Worm (Caenorhabditis elegans) whole organism, young adult: ENCODE data around the gene F14H3.5.

Experiments used
- D2030.7 ChIP-seq: fragments of 200-800 bp; sonication (Bioruptor generic); IDR thresholded peaks from 2 replicates; pipeline ENCODE4 v1.3.6; 2022; ENCODE audit warnings: missing genetic modification reagents, missing genetic modification characterization, missing compliant biosample characterization
- F10E7.11 ChIP-seq: sonication (generic microtip); optimal IDR thresholded peaks from 2 replicates; lab custom pipeline; 2017; ENCODE audit warnings: mild to moderate bottlenecking, missing genetic modification characterization, moderate library complexity, missing compliant biosample characterization
- F23B12.7 ChIP-seq: sonication (generic microtip); optimal IDR thresholded peaks from 2 replicates; lab custom pipeline; 2017; ENCODE audit warnings: missing genetic modification characterization, mild to moderate bottlenecking, missing compliant biosample characterization, antibody characterized with exemption, moderate library complexity; ENCODE audit not compliant: insufficient read depth
- F37B4.10 ChIP-seq: fragments of 200-800 bp; sonication (Bioruptor generic); IDR thresholded peaks from 2 replicates; pipeline ENCODE4 v1.3.6; 2022; ENCODE audit warnings: missing genetic modification characterization, missing compliant biosample characterization
- F55B11.4 ChIP-seq: sonication (generic microtip); optimal IDR thresholded peaks from 2 replicates; lab custom pipeline; 2016; ENCODE audit warnings: missing compliant biosample characterization, missing genetic modification characterization, borderline replicate concordance; ENCODE audit not compliant: insufficient read depth
- T07F8.4 ChIP-seq: sonication (generic microtip); optimal IDR thresholded peaks from 2 replicates; lab custom pipeline; 2016; ENCODE audit warnings: mild to moderate bottlenecking, missing genetic modification characterization, moderate library complexity, missing compliant biosample characterization
- atf-7 ChIP-seq: sonication (generic microtip); optimal IDR thresholded peaks from 2 replicates; lab custom pipeline; 2017; ENCODE audit warnings: mild to moderate bottlenecking, missing genetic modification characterization, missing compliant biosample characterization
- ccch-3 ChIP-seq: fragments of 200-800 bp; sonication (Bioruptor generic); optimal IDR thresholded peaks from 2 replicates; lab custom pipeline; 2018; ENCODE audit warnings: mild to moderate bottlenecking, missing genetic modification characterization, missing compliant biosample characterization
- ceh-100 ChIP-seq: fragments of 200-800 bp; sonication (Bioruptor generic); IDR thresholded peaks from 2 replicates; pipeline ENCODE4 v1.3.6; 2022; ENCODE audit warnings: missing genetic modification reagents, missing genetic modification characterization, missing compliant biosample characterization
- ceh-27 ChIP-seq: fragments of 200-800 bp; sonication (Bioruptor generic); optimal IDR thresholded peaks from 2 replicates; lab custom pipeline; 2018; ENCODE audit warnings: mild to moderate bottlenecking, missing genetic modification characterization, moderate library complexity, missing compliant biosample characterization
- ceh-40 ChIP-seq: fragments of 200-800 bp; sonication (Bioruptor generic); IDR thresholded peaks from 2 replicates; pipeline ENCODE4 v1.3.6; 2022; ENCODE audit warnings: missing genetic modification characterization, missing compliant biosample characterization
- ceh-58 ChIP-seq: fragments of 200-800 bp; sonication (Bioruptor generic); IDR thresholded peaks from 2 replicates; pipeline ENCODE4 v1.3.6; 2022; ENCODE audit warnings: missing genetic modification characterization, missing compliant biosample characterization
- ceh-79 ChIP-seq: sonication (generic microtip); optimal IDR thresholded peaks from 2 replicates; lab custom pipeline; 2017; ENCODE audit warnings: mild to moderate bottlenecking, missing genetic modification characterization, missing compliant biosample characterization
- ceh-91 ChIP-seq: fragments of 200-800 bp; sonication (Bioruptor generic); IDR thresholded peaks from 2 replicates; pipeline ENCODE4 v1.3.6; 2022; ENCODE audit warnings: missing genetic modification reagents, missing genetic modification characterization, missing compliant biosample characterization
- dox-1 ChIP-seq: fragments of 200-800 bp; sonication (Bioruptor generic); IDR thresholded peaks from 2 replicates; pipeline ENCODE4 v1.3.6; 2022; ENCODE audit warnings: missing genetic modification reagents, missing genetic modification characterization, missing compliant biosample characterization
- dpl-1 ChIP-seq: fragments of 150-350 bp; optimal IDR thresholded peaks from 2 replicates; lab custom pipeline; 2014; ENCODE audit warnings: missing biosample characterization, missing genetic modification reagents, missing genetic modification characterization
- egl-44 ChIP-seq: fragments of 200-800 bp; sonication (Bioruptor generic); IDR thresholded peaks from 2 replicates; pipeline ENCODE4 v1.3.6; 2022; ENCODE audit warnings: missing genetic modification reagents, missing genetic modification characterization, missing compliant biosample characterization
- fkh-3 ChIP-seq: sonication (generic microtip); optimal IDR thresholded peaks from 2 replicates; lab custom pipeline; 2016; ENCODE audit warnings: mild to moderate bottlenecking, missing genetic modification characterization, missing compliant biosample characterization
- gei-17 ChIP-seq: fragments of 200-800 bp; sonication (Bioruptor generic); optimal IDR thresholded peaks from 2 replicates; lab custom pipeline; 2018; ENCODE audit warnings: mild to moderate bottlenecking, missing genetic modification characterization, missing compliant biosample characterization
- hmg-1.2 ChIP-seq: fragments of 200-800 bp; sonication (Bioruptor generic); IDR thresholded peaks from 2 replicates; pipeline ENCODE4 v1.3.6; 2022; ENCODE audit warnings: missing genetic modification reagents, missing genetic modification characterization, missing compliant biosample characterization
- lir-1 ChIP-seq: fragments of 200-800 bp; sonication (Bioruptor generic); conservative IDR thresholded peaks from 2 replicates; pipeline ENCODE4 v1.3.6; 2022; ENCODE audit warnings: missing genetic modification reagents, missing genetic modification characterization, missing compliant biosample characterization
- madf-3 ChIP-seq: fragments of 200-800 bp; sonication (Bioruptor generic); IDR thresholded peaks from 2 replicates; pipeline ENCODE4 v1.3.6; 2022; ENCODE audit warnings: missing genetic modification reagents, missing genetic modification characterization, missing compliant biosample characterization
- madf-6 ChIP-seq: fragments of 200-800 bp; sonication (Bioruptor generic); IDR thresholded peaks from 2 replicates; pipeline ENCODE4 v1.3.6; 2022; ENCODE audit warnings: missing genetic modification reagents, missing genetic modification characterization, missing compliant biosample characterization
- nfya-1 ChIP-seq: sonication (generic microtip); optimal IDR thresholded peaks from 2 replicates; lab custom pipeline; 2017; ENCODE audit warnings: antibody characterized with exemption, missing compliant biosample characterization, missing genetic modification characterization, borderline replicate concordance; ENCODE audit not compliant: insufficient read depth
- nfya-2 ChIP-seq: fragments of 200-800 bp; sonication (Bioruptor generic); IDR thresholded peaks from 2 replicates; pipeline ENCODE4 v1.3.6; 2022; ENCODE audit warnings: missing genetic modification reagents, missing genetic modification characterization, missing compliant biosample characterization
- nhr-120 ChIP-seq: fragments of 200-800 bp; sonication (Bioruptor generic); IDR thresholded peaks from 2 replicates; pipeline ENCODE4 v1.3.6; 2022; ENCODE audit warnings: missing genetic modification characterization, missing compliant biosample characterization
- nhr-80 ChIP-seq: sonication (generic microtip); optimal IDR thresholded peaks from 2 replicates; lab custom pipeline; 2016; ENCODE audit warnings: missing genetic modification characterization, missing compliant biosample characterization
- pha-4 ChIP-seq: fragments of 150-350 bp; sonication (generic microtip); optimal IDR thresholded peaks from 2 replicates; lab custom pipeline; 2014; ENCODE audit warnings: missing biosample characterization, missing genetic modification reagents, missing genetic modification characterization
- rec-8 ChIP-seq, 2 experiments: sonication (generic microtip); optimal IDR thresholded peaks; 2 replicates each; lab custom pipeline; 2016; ENCODE audit warnings: mild to moderate bottlenecking in 2 of 2, missing genetic modification characterization in 2 of 2, missing genetic modification reagents in 2 of 2, missing genotype in 2 of 2, missing biosample characterization in 1 of 2, missing compliant biosample characterization in 1 of 2, moderate library complexity in 1 of 2
- sdz-38 ChIP-seq: sonication (generic microtip); optimal IDR thresholded peaks from 2 replicates; lab custom pipeline; 2016; ENCODE audit warnings: missing genotype, missing genetic modification characterization, missing compliant biosample characterization
- snpc-1.1 ChIP-seq: sonication (generic microtip); optimal IDR thresholded peaks from 2 replicates; lab custom pipeline; 2017; ENCODE audit warnings: missing genetic modification characterization, mild to moderate bottlenecking, missing compliant biosample characterization, antibody characterized with exemption, moderate library complexity, missing genotype, missing genetic modification reagents; ENCODE audit not compliant: insufficient read depth
- sptf-2 ChIP-seq: fragments of 200-800 bp; sonication (Bioruptor generic); optimal IDR thresholded peaks from 2 replicates; lab custom pipeline; 2018; ENCODE audit warnings: mild to moderate bottlenecking, missing genetic modification characterization, missing compliant biosample characterization
- unc-130 ChIP-seq: sonication (generic microtip); optimal IDR thresholded peaks from 2 replicates; lab custom pipeline; 2016; ENCODE audit warnings: missing genetic modification reagents, missing genetic modification characterization, missing compliant biosample characterization
- xnd-1 ChIP-seq: sonication (generic microtip); optimal IDR thresholded peaks from 2 replicates; lab custom pipeline; 2016; ENCODE audit warnings: missing genotype, missing genetic modification reagents, missing genetic modification characterization, missing compliant biosample characterization
- ztf-25 ChIP-seq: fragments of 200-800 bp; sonication (Bioruptor generic); IDR thresholded peaks from 2 replicates; pipeline ENCODE4 v1.3.6; 2022; ENCODE audit warnings: missing genetic modification reagents, missing genetic modification characterization, missing compliant biosample characterization
- ztf-6 ChIP-seq: fragments of 200-800 bp; sonication (Bioruptor generic); IDR thresholded peaks from 2 replicates; pipeline ENCODE4 v1.3.6; 2022; ENCODE audit warnings: missing genetic modification reagents, missing genetic modification characterization, missing compliant biosample characterization

Gene F14H3.5

DNA sequence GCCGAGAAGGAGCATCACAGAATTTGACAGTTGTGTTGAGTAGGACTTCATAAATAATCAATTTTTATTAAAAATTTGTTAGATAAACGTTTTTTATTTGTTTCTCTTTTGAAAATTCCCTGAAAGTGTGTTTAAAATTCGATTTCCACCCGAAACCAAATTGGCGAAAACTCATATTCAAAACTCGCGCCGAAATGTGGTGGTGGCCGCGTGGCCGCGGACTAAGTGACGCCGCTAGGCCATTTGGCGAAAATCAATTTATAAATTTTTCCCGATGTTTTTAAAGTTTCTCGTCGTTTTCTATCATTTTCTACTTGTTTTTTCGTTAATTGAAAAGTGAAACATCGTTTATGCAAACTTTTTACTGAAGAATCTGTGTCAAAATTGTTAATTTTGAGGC, 34.3 kb downstream of the F14H3.5 start (continued):
- no peak for TF ChIP-seq unc-130 (GFP tag; lab: Kevin White, UChicago)
- no peak for TF ChIP-seq D2030.7 (GFP tag; lab: Robert Waterston, UW)
- TF ChIP-seq ztf-25, result no peak
- TF ChIP-seq rec-8 (tag; optimal IDR thresholded peaks at IDR 0.05; lab: Kevin White, UChicago), result no peak
- no peak for TF ChIP-seq nhr-120 (GFP tag; lab: Robert Waterston, UW)
- no peak for TF ChIP-seq T07F8.4 (tag; lab: Kevin White, UChicago)
- TF ChIP-seq ceh-58 (GFP tag; lab: Robert Waterston, UW), result no peak
- no peak for TF ChIP-seq ceh-79 (tag; lab: Kevin White, UChicago)
- TF ChIP-seq nfya-2, result no peak

DNA sequence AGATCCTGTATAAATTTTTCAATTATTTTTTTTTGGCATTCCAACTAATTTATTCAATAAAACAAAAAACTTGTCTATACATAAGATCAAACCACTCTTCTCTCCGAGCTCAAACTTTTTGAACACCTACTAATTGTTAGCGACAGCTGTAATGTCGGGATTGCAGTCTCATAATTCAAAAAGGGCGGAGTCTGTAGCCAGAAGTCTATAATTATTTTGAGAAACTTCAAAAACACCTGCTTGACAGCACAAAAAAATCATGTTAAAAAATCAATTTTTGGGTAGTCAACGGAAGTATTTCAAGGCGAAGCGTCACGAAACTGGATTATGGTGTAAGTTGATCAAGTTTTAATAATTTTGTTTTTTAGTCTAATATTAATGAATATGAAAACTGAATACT, 36.8 kb downstream of the F14H3.5 start, which contains the start of gene srx-44:
srx-44 (plus strand) TSS at position 301 of the 400 bp plus-strand sequence.
- TF ChIP-seq xnd-1 (tag; lab: Kevin White, UChicago) (no peak), nfya-1 (tag; lab: Kevin White, UChicago) (no peak), dox-1 (no peak), ceh-91 (GFP tag; lab: Robert Waterston, UW) (no peak), madf-6 (no peak), egl-44 (GFP tag; lab: Robert Waterston, UW) (no peak), rec-8 (tag; optimal IDR thresholded peaks at IDR 0.05; lab: Kevin White, UChicago) (no peak), atf-7 (tag; lab: Kevin White, UChicago) (no peak), sdz-38 (tag; lab: Kevin White, UChicago) (no peak), pha-4 (tag; lab: Kevin White, UChicago) (no peak), ccch-3 (GFP tag; lab: Kevin White, UChicago) (no peak), F23B12.7 (tag; lab: Kevin White, UChicago) (no peak), F55B11.4 (no peak), dpl-1 (no peak), hmg-1.2 (GFP tag; lab: Robert Waterston, UW) (no peak), madf-3 (no peak), nfya-2 (no peak), F37B4.10 (no peak), ztf-6 (GFP tag; lab: Robert Waterston, UW) (no peak), fkh-3 (tag; lab: Kevin White, UChicago) (no peak)

DNA sequence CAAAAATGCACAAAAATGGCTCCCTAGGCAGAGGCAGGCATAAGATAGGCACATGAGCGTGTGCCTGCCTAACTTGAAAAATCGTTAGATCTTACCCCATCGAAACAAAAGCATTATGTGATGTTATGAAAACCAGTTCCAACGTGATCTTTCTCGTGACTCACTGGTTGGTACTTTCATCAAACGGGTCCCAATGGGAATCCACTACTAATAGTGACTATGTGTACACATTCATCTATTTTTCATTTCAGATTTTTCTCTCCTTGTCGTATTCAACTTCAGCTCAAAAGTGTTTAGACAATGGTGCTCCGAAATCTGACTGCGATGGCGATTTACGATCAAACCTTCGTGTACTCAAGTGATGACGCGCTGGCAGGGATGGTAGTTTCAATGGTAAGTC, 39.2 kb downstream of the F14H3.5 start, which contains the start of gene srx-43:
srx-43 (plus strand) TSS at position 301 of the 400 bp plus-strand sequence.
- TF ChIP-seq xnd-1 (tag; lab: Kevin White, UChicago) (no peak), ceh-100 (GFP tag; lab: Robert Waterston, UW) (no peak), lir-1 (GFP tag; lab: Robert Waterston, UW) (no peak), ceh-27 (no peak), nhr-80 (no peak), sptf-2 (GFP tag; lab: Kevin White, UChicago) (no peak), snpc-1.1 (tag; lab: Kevin White, UChicago) (no peak), F10E7.11 (no peak), gei-17 (GFP tag; lab: Kevin White, UChicago) (no peak), egl-44 (GFP tag; lab: Robert Waterston, UW) (no peak), nfya-2 (no peak), nhr-120 (GFP tag; lab: Robert Waterston, UW) (no peak), ceh-40 (GFP tag; lab: Robert Waterston, UW) (no peak), F55B11.4 (no peak)
